Worm (Caenorhabditis elegans): ENCODE data around the gene mltn-10.

The mltn-10 gene

DNA sequence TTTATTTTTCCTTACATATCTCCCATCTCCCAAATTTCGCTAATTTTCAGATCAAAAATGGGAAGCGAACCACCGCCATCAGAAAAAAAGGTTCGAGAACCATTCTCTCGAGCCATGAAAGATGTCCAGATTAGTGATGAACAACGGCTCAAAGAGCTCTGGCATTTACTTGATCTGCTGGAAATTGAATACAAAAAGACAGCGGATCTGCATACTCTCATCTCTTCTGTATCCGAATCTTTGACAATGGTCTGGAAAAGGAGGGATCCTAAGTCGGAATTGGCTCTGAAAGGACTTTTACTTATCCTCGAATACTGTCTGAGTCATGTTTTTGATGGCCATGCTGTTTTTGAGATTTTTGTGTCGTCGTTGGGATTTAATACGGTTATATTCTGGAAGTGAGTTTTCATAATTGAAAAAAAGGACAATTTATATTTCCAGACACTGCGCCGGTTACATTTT is 22.0 kb upstream of the mltn-10 start, which contains the start of gene tps-2:
TSS of gene tps-2 (plus strand) at position 51 of the 462 bp plus-strand sequence.
- TF ChIP-seq sea-2 (GFP tag; IDR thresholded peaks at IDR 0.05) (no peak), hrde-1 (tag; optimal IDR thresholded peaks at IDR 0.05; ENCODE audit: borderline replicate concordance) (no peak), snpc-4 (GFP tag; optimal IDR thresholded peaks at IDR 0.05) (no peak), snpc-4 (tag; optimal IDR thresholded peaks at IDR 0.05) (no peak), ama-1 (optimal IDR thresholded peaks at IDR 0.05) (peak; percentile 84), ama-1 (GFP tag; optimal IDR thresholded peaks at IDR 0.05) (no peak), dox-1 (GFP tag; IDR thresholded peaks at IDR 0.05) (0 out of 2 replicates have a peak, but pooled peaks have one; percentile 4), let-607 (tag; optimal IDR thresholded peaks at IDR 0.05) (peak in 1 of 2 experiments; percentile 6), snpc-1.1 (tag; optimal IDR thresholded peaks at IDR 0.05; ENCODE audit: insufficient read depth) (no peak), bed-1 (GFP tag; IDR thresholded peaks at IDR 0.05) (no peak), pha-4 (tag; optimal IDR thresholded peaks at IDR 0.05) (no peak), nfyb-1 (GFP tag; IDR thresholded peaks at IDR 0.05) (no peak)

- TF ChIP-seq hlh-26 (GFP tag; conservative IDR thresholded peaks at IDR 0.05) (no peak), sea-2 (GFP tag; IDR thresholded peaks at IDR 0.05) (no peak), B0019.2 (GFP tag; conservative IDR thresholded peaks at IDR 0.05) (no peak), F37B4.10 (GFP tag; IDR thresholded peaks at IDR 0.05) (no peak), F22D6.2 (tag; optimal IDR thresholded peaks at IDR 0.05) (no peak), hmg-20 (GFP tag; IDR thresholded peaks at IDR 0.05) (no peak), B0336.3 (GFP tag; IDR thresholded peaks at IDR 0.05) (no peak), cebp-2 (GFP tag; IDR thresholded peaks at IDR 0.05) (no peak), repo-1 (tag; optimal IDR thresholded peaks at IDR 0.05) (no peak)
These were observed 20.1 kb upstream of the mltn-10 start for ce11 chrII:14602735-14603134.

ce11 chrII:14604261-14604660 is 18.6 kb upstream of the mltn-10 start:
- TF ChIP-seq ets-4 (GFP tag; optimal IDR thresholded peaks at IDR 0.05) (no peak), unc-130 (GFP tag; optimal IDR thresholded peaks at IDR 0.05) (no peak), ama-1 (optimal IDR thresholded peaks at IDR 0.05) (peak; percentile 60), ama-1 (GFP tag; optimal IDR thresholded peaks at IDR 0.05) (no peak), zfh-2 (GFP tag; conservative IDR thresholded peaks at IDR 0.05) (no peak), mes-4 (tag; optimal IDR thresholded peaks at IDR 0.05) (no peak), madf-6 (GFP tag; IDR thresholded peaks at IDR 0.05) (no peak)

DNA sequence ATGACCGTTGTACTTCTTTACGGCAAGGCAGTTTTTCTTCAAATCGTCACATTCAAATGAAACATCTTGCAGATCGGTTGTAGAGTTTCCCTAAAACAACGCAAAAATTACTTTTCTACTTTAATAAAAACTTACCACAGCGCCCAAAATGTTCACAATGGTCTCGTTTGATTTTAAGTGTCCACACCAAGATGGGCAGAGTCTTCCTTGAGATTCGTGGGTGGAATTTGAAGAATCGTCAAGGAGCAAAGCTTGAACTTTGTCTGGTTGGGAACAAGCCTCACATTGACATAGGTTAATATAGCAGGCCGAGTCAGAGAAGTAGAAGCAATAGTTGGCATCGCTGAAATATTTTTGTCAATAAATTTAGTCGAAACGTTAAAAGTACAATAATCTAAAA is 17.8 kb upstream of the mltn-10 start:
- TF ChIP-seq F49E8.2 (tag; optimal IDR thresholded peaks at IDR 0.05; ENCODE audit: insufficient read depth): no peak
- TF ChIP-seq aptf-2 (GFP tag; conservative IDR thresholded peaks at IDR 0.05): no peak
- TF ChIP-seq zim-3 (tag; optimal IDR thresholded peaks at IDR 0.05): no peak
- no peak for TF ChIP-seq Y95B8A.8 (GFP tag; IDR thresholded peaks at IDR 0.05)
- no peak for TF ChIP-seq ets-4 (GFP tag; optimal IDR thresholded peaks at IDR 0.05)
- TF ChIP-seq mel-28 (tag; optimal IDR thresholded peaks at IDR 0.05; ENCODE audit: borderline replicate concordance): no peak
- TF ChIP-seq atf-7 (tag; optimal IDR thresholded peaks at IDR 0.05): no peak

DNA sequence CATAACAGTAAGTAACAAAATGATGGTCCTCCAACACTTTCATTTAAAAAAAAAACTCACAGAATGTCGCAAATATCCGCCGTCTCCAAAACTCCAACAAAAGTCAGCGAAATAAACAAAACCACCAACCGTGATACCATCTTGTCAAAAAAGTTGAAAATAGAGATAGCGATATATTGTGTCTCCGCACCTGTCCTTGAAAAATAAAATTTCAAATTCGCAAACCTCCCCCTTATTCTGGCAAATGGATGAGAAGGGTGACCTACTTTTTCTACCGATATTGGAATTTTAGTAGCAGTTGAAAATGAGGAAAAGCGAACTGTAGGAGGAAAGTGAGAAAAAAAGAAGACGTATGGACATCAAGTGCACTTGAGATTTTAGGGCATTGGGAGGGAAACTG is 17.4 kb upstream of the mltn-10 start, which contains the start of gene F19H8.2:
TSS of gene F19H8.2 (minus strand) at position 391 of the 400 bp plus-strand sequence.
- no peak for TF ChIP-seq die-1 (tag; optimal IDR thresholded peaks at IDR 0.05)
- TF ChIP-seq lir-1 (GFP tag; conservative IDR thresholded peaks at IDR 0.05): no peak
- TF ChIP-seq nhr-179 (tag; optimal IDR thresholded peaks at IDR 0.05): no peak
- TF ChIP-seq sea-2 (GFP tag; IDR thresholded peaks at IDR 0.05): no peak
- 0 out of 2 replicates have a peak, but pooled peaks have one; percentile 34 for TF ChIP-seq Y53G8AR.9 (GFP tag; conservative IDR thresholded peaks at IDR 0.05)
- no peak for TF ChIP-seq Y56A3A.18 (GFP tag; IDR thresholded peaks at IDR 0.05)
- TF ChIP-seq madf-10 (tag; optimal IDR thresholded peaks at IDR 0.05): no peak
- TF ChIP-seq chd-7 (tag; optimal IDR thresholded peaks at IDR 0.05): no peak
- no peak for TF ChIP-seq ceh-40 (GFP tag; IDR thresholded peaks at IDR 0.05)
- TF ChIP-seq cebp-2 (GFP tag; IDR thresholded peaks at IDR 0.05): no peak
- peak; percentile 32 for TF ChIP-seq ceh-27 (GFP tag; optimal IDR thresholded peaks at IDR 0.05)
- no peak for TF ChIP-seq ccch-3 (GFP tag; optimal IDR thresholded peaks at IDR 0.05)
- no peak for TF ChIP-seq fkh-3 (tag; optimal IDR thresholded peaks at IDR 0.05)

All from whole organism, young adult.